Fruit fly (Drosophila melanogaster) whole organism, pupa: ENCODE data around the gene eIF2gamma.

ENCODE experiments used
- CG10348 ChIP-seq: fragments of 200-800 bp; sonication (Bioruptor generic); IDR thresholded peaks from 2 replicates; pipeline ENCODE4 v1.3.6; 2022; ENCODE audit warnings: missing biosample characterization, missing genetic modification characterization
- CG34367 ChIP-seq: fragments of 200-800 bp; sonication (Bioruptor generic); optimal IDR thresholded peaks from 2 replicates; lab custom pipeline; 2018; ENCODE audit warnings: missing biosample characterization, mild to moderate bottlenecking, missing genetic modification characterization
- CG4496 ChIP-seq: fragments of 200-800 bp; sonication (Bioruptor generic); IDR thresholded peaks from 3 replicates; pipeline ENCODE4 v1.3.6; 2022; ENCODE audit warnings: missing biosample characterization, missing genetic modification characterization
- CG9948 ChIP-seq: fragments of 200-800 bp; sonication (Bioruptor generic); optimal IDR thresholded peaks from 2 replicates; lab custom pipeline; 2018; ENCODE audit warnings: missing biosample characterization, mild to moderate bottlenecking, missing genetic modification characterization, moderate library complexity
- EcR ChIP-seq: fragments of 200-800 bp; sonication (Bioruptor generic); optimal IDR thresholded peaks from 3 replicates; lab custom pipeline; 2019; ENCODE audit warnings: missing biosample characterization, missing genetic modification characterization, mild to moderate bottlenecking, moderate library complexity, missing genetic modification reagents
- Ets98B ChIP-seq: fragments of 200-800 bp; sonication (Bioruptor generic); IDR thresholded peaks from 2 replicates; pipeline ENCODE4 v1.3.6; 2022; ENCODE audit warnings: missing biosample characterization, missing genetic modification characterization
- Snoo ChIP-seq: fragments of 200-800 bp; sonication (Bioruptor generic); optimal IDR thresholded peaks from 3 replicates; lab custom pipeline; 2017; ENCODE audit warnings: missing biosample characterization, mild to moderate bottlenecking, missing genetic modification characterization, inconsistent platforms
- fd96Ca ChIP-seq: fragments of 200-800 bp; sonication (Bioruptor generic); IDR thresholded peaks from 3 replicates; pipeline ENCODE4 v1.3.6; 2022; ENCODE audit warnings: missing biosample characterization, missing genetic modification characterization
- gl ChIP-seq: fragments of 200-800 bp; sonication (Bioruptor generic); optimal IDR thresholded peaks from 2 replicates; lab custom pipeline; 2018; ENCODE audit warnings: missing biosample characterization, mild to moderate bottlenecking, missing genetic modification characterization
- rn ChIP-seq: fragments of 200-800 bp; sonication (Bioruptor generic); IDR thresholded peaks from 2 replicates; pipeline ENCODE4 v1.3.6; 2022; ENCODE audit warnings: missing biosample characterization, missing genetic modification characterization

dm6 chr3R:15297904-15298303 is 34.6 kb upstream of the eIF2gamma start:
- TF ChIP-seq rn (GFP tag; lab: Robert Waterston, UW), result no peak
- TF ChIP-seq fd96Ca, result no peak
- no peak for TF ChIP-seq Snoo (tag; lab: Kevin White, UChicago)
- no peak for TF ChIP-seq CG4496
- no peak for TF ChIP-seq CG34367 (tag; lab: Kevin White, UChicago)
- TF ChIP-seq CG10348, result no peak
- no peak for TF ChIP-seq EcR (GFP tag; lab: Kevin White, UChicago)
- TF ChIP-seq Ets98B (GFP tag; lab: Robert Waterston, UW), result no peak
- TF ChIP-seq CG9948 (tag; lab: Kevin White, UChicago), result no peak
- TF ChIP-seq gl, result no peak
